1 fruit fly cellular context compared by ENCODE assay signal in the genomic region with DNA sequence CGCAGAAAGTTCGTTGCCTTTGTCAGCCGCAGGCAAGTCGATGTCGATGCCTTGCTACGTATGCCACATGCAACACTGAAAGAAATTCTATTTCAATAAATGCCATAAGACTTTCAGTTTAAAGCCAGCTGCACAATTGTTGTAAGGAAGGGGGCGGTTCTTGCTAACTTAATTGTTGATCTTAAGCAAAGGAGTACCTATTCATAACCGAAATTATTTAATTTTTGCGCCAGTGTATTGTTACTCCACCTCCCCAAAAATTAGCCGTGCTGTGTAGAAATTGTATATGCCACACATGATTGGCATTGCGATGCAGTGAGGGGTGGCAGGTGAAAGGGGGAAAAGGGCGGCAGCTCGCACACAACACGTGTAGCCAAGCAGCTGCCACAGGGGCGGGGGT.
TF ChIP-seq lines count a peak whose summit lies in the region.

No protein-coding gene starts in this region.

TF ChIP-seq in whole organism, embryonic, 481 proteins besides CTCF, POLR2A, EP300 and RAD21 (continued from another document):
- TF ChIP-seq twi (tag; optimal IDR thresholded peaks at IDR 0.05; lab: Kevin White, UChicago) (no peak), CG4617 (GFP tag; optimal IDR thresholded peaks at IDR 0.05; lab: Kevin White, UChicago; ENCODE audit: borderline replicate concordance) (no peak), org-1 (GFP tag; optimal IDR thresholded peaks at IDR 0.05; lab: Kevin White, UChicago) (no peak), da (GFP tag; optimal IDR thresholded peaks at IDR 0.05; lab: Kevin White, UChicago) (no peak), pb (GFP tag; optimal IDR thresholded peaks at IDR 0.05; lab: Kevin White, UChicago) (no peak), cwo (GFP tag; optimal IDR thresholded peaks at IDR 0.05; lab: Kevin White, UChicago) (peak; percentile 19), CG31224 (GFP tag; IDR thresholded peaks at IDR 0.05; lab: Robert Waterston, UW) (no peak), ranshi (GFP tag; IDR thresholded peaks at IDR 0.05; lab: Robert Waterston, UW) (no peak; the same call in 1 of the 2 replicates), az2 (GFP tag; optimal IDR thresholded peaks at IDR 0.05; lab: Kevin White, UChicago) (no peak), bbx (GFP tag; IDR thresholded peaks at IDR 0.05; lab: Robert Waterston, UW; ENCODE audit: partially characterized antibody) (no peak), CG14050 (GFP tag; IDR thresholded peaks at IDR 0.05; lab: Robert Waterston, UW) (no peak), nerfin-2 (GFP tag; IDR thresholded peaks at IDR 0.05; lab: Robert Waterston, UW; ENCODE audit: partially characterized antibody) (no peak), Drgx (GFP tag; IDR thresholded peaks at IDR 0.05; lab: Robert Waterston, UW) (0 out of 2 replicates have a peak, but pooled peaks have one; percentile 10), Gsc (GFP tag; IDR thresholded peaks at IDR 0.05; lab: Robert Waterston, UW) (no peak), bigmax (GFP tag; optimal IDR thresholded peaks at IDR 0.05; lab: Kevin White, UChicago) (no peak), TFAM (GFP tag; optimal IDR thresholded peaks at IDR 0.05; lab: Kevin White, UChicago) (no peak), CG17328 (GFP tag; IDR thresholded peaks at IDR 0.05; lab: Robert Waterston, UW) (no peak), Abd-B (GFP tag; optimal IDR thresholded peaks at IDR 0.05; lab: Kevin White, UChicago) (no peak), Six4 (GFP tag; optimal IDR thresholded peaks at IDR 0.05; lab: Kevin White, UChicago) (no peak), CG12104 (GFP tag; optimal IDR thresholded peaks at IDR 0.05; lab: Kevin White, UChicago) (no peak), CG17829 (tag; optimal IDR thresholded peaks at IDR 0.05; lab: Kevin White, UChicago) (no peak), zfh1 (GFP tag; IDR thresholded peaks at IDR 0.05; lab: Robert Waterston, UW) (peak; percentile 45; the same call in 1 of the 3 replicates), NK7.1 (GFP tag; optimal IDR thresholded peaks at IDR 0.05; lab: Kevin White, UChicago) (no peak), CG13624 (GFP tag; optimal IDR thresholded peaks at IDR 0.05; lab: Kevin White, UChicago) (no peak), ara (GFP tag; IDR thresholded peaks at IDR 0.05; lab: Robert Waterston, UW) (no peak), esg (GFP tag; conservative IDR thresholded peaks at IDR 0.05; lab: Robert Waterston, UW) (peak; percentile 21; the same call in 1 of the 2 replicates), CG9437 (GFP tag; optimal IDR thresholded peaks at IDR 0.05; lab: Kevin White, UChicago) (no peak), CG12942 (GFP tag; optimal IDR thresholded peaks at IDR 0.05; lab: Kevin White, UChicago) (no peak), NC2α (GFP tag; optimal IDR thresholded peaks at IDR 0.05; lab: Kevin White, UChicago) (no peak), Sry-β (GFP tag; optimal IDR thresholded peaks at IDR 0.05; lab: Kevin White, UChicago) (no peak), hth (optimal IDR thresholded peaks at IDR 0.05; lab: Kevin White, UChicago) (no peak), odd (GFP tag; optimal IDR thresholded peaks at IDR 0.05; lab: Kevin White, UChicago) (no peak), lmd (GFP tag; IDR thresholded peaks at IDR 0.05; lab: Robert Waterston, UW) (peak; percentile 20; the same call in 1 of the 2 replicates), Hmr (GFP tag; optimal IDR thresholded peaks at IDR 0.05; lab: Kevin White, UChicago) (peak; percentile 24), NC2β (GFP tag; optimal IDR thresholded peaks at IDR 0.05; lab: Kevin White, UChicago) (no peak), CG8089 (GFP tag; optimal IDR thresholded peaks at IDR 0.05; lab: Kevin White, UChicago) (no peak), Xbp1 (GFP tag; optimal IDR thresholded peaks at IDR 0.05; lab: Kevin White, UChicago) (peak; percentile 2), CG6683 (GFP tag; optimal IDR thresholded peaks at IDR 0.05; lab: Kevin White, UChicago) (no peak), MBD-R2 (GFP tag; IDR thresholded peaks at IDR 0.05; lab: Robert Waterston, UW) (no peak), unc-4 (GFP tag; IDR thresholded peaks at IDR 0.05; lab: Robert Waterston, UW; ENCODE audit: partially characterized antibody) (no peak), CG7987 (GFP tag; optimal IDR thresholded peaks at IDR 0.05; lab: Kevin White, UChicago) (no peak), ssp (GFP tag; IDR thresholded peaks at IDR 0.05; lab: Robert Waterston, UW) (0 out of 2 replicates have a peak, but pooled peaks have one; percentile 10), CG1233 (GFP tag; optimal IDR thresholded peaks at IDR 0.05; lab: Kevin White, UChicago) (no peak), sim (GFP tag; IDR thresholded peaks at IDR 0.05; lab: Robert Waterston, UW) (no peak), al (GFP tag; IDR thresholded peaks at IDR 0.05; lab: Robert Waterston, UW) (no peak), toy (GFP tag; IDR thresholded peaks at IDR 0.05; lab: Robert Waterston, UW) (no peak), CG14014 (GFP tag; IDR thresholded peaks at IDR 0.05; lab: Robert Waterston, UW) (0 out of 2 replicates have a peak, but pooled peaks have one; percentile 17), CG2120 (GFP tag; optimal IDR thresholded peaks at IDR 0.05; lab: Kevin White, UChicago) (peak; percentile 39), CG4360 (GFP tag; IDR thresholded peaks at IDR 0.05; lab: Robert Waterston, UW) (no peak), CG34224 (GFP tag; IDR thresholded peaks at IDR 0.05; lab: Robert Waterston, UW; ENCODE audit: partially characterized antibody) (no peak), ftz-f1 (GFP tag; optimal IDR thresholded peaks at IDR 0.05; lab: Kevin White, UChicago) (no peak), Mrtf (GFP tag; IDR thresholded peaks at IDR 0.05; lab: Robert Waterston, UW) (no peak), sisA (GFP tag; IDR thresholded peaks at IDR 0.05; lab: Robert Waterston, UW) (peak; percentile 57), br (optimal IDR thresholded peaks at IDR 0.05; lab: Kevin White, UChicago) (no peak), CG9876 (GFP tag; optimal IDR thresholded peaks at IDR 0.05; lab: Kevin White, UChicago) (no peak), CG16815 (GFP tag; optimal IDR thresholded peaks at IDR 0.05; lab: Kevin White, UChicago) (no peak), CG8359 (GFP tag; optimal IDR thresholded peaks at IDR 0.05; lab: Kevin White, UChicago; ENCODE audit: borderline replicate concordance) (no peak)
